Worm (Caenorhabditis elegans): ENCODE results near the gene F48E3.2.

DNA sequence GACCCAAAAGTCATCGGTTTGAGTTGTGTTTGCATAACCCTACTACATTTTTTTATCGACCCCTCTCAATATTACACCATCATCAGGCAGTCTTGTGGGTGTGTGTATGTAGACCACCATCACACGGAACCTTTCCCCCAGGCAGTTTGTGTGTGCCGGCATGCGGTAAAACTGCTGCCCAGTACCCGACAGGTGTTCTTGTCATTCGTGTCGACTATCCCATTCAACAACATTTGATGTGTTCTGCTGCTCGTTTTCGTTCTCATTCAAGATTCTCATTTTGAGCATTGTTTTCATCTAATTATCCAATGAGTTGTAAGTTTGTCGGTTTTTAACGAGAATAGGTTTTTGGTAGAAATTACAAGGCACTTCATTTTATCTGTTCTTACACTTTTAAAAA is 29.7 kb upstream of the F48E3.2 start:
- TF ChIP-seq ceh-13 (GFP tag; optimal IDR thresholded peaks at IDR 0.05) (no peak), tra-4 (tag; optimal IDR thresholded peaks at IDR 0.05) (no peak), B0310.2 (tag; optimal IDR thresholded peaks at IDR 0.05) (no peak), ama-1 (optimal IDR thresholded peaks at IDR 0.05) (no peak)
